Worm (Caenorhabditis elegans): Measurements from ENCODE around the gene F37C12.21.
A peak's percentile ranks its signal among the peaks of the same experiment; 100 is the strongest.

Gene F37C12.21

DNA sequence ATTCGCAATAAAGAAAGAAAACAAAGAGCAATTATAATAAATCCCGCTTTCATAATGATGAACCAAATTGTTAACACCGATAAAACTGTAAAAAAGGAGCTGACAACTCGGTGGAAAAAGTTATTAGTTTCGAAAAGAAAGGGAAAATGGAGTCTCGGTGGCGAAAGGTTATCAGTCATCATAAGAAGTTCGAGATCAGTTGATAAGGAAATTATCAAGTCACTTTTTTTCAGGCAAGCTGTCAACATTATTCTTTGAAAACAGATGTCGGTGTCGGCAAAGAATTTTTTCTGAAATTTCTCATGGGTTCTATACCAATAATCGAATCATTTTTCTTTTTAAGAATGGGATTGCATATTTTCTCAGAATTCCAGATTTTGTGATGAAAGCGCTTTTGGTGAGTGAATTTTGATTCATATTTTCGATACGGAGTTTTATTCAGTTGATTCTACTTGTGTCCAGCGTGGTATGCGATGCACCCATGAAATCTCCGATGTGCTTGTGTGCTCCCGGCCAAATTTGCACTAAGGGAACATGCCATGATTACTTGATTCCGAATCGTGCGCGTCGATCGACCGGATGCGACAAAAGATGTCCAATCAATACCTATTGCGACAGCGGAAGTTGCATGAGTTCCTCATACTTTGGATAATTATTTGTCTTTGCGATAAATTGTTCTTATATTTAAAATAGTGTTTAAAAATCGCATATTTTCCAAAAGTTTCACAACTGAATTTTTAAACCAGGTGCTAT is at the start of gene F37C12.21, which contains the start of gene F37C12.10:
F37C12.21 (plus strand) TSS at position 58 of the 753 bp plus-strand sequence.
F37C12.10 (minus strand) TSS at position 85 of the 753 bp plus-strand sequence.
- TF ChIP-seq nhr-102 (tag; optimal IDR thresholded peaks at IDR 0.05) (peak; percentile 7), mes-2 (tag; optimal IDR thresholded peaks at IDR 0.05; ENCODE audit: poor library complexity, severe bottlenecking) (peak; percentile 42), dve-1 (tag; optimal IDR thresholded peaks at IDR 0.05; ENCODE audit: insufficient read depth) (peak; percentile 50), daf-16 (GFP tag; optimal IDR thresholded peaks at IDR 0.05) (no peak), daf-16 (tag; optimal IDR thresholded peaks at IDR 0.05) (peak; percentile 81), Y48G9A.11 (GFP tag; IDR thresholded peaks at IDR 0.05) (no peak), hlh-30 (tag; optimal IDR thresholded peaks at IDR 0.05; ENCODE audit: insufficient read depth) (peak; percentile 13), php-3 (GFP tag; IDR thresholded peaks at IDR 0.05) (no peak), T20F7.1 (GFP tag; optimal IDR thresholded peaks at IDR 0.05) (no peak), sdz-12 (GFP tag; optimal IDR thresholded peaks at IDR 0.05) (no peak), zfp-3 (GFP tag; conservative IDR thresholded peaks at IDR 0.05) (no peak), lir-3 (tag; optimal IDR thresholded peaks at IDR 0.05) (no peak), lsy-2 (tag; optimal IDR thresholded peaks at IDR 0.05) (peak in 1 of 2 experiments; percentile 23), dmd-6 (GFP tag; IDR thresholded peaks at IDR 0.05) (peak; percentile 43), nhr-77 (tag; optimal IDR thresholded peaks at IDR 0.05) (peak; percentile 27), hlh-11 (tag; optimal IDR thresholded peaks at IDR 0.05) (peak; percentile 67), nhr-41 (GFP tag; IDR thresholded peaks at IDR 0.05) (peak; percentile 57; the same call in 1 of the 2 replicates), nhr-28 (tag; optimal IDR thresholded peaks at IDR 0.05) (peak; percentile 62), pqm-1 (tag; optimal IDR thresholded peaks at IDR 0.05) (peak; percentile 43), lin-38 (GFP tag; IDR thresholded peaks at IDR 0.05) (peak; percentile 41)

DNA sequence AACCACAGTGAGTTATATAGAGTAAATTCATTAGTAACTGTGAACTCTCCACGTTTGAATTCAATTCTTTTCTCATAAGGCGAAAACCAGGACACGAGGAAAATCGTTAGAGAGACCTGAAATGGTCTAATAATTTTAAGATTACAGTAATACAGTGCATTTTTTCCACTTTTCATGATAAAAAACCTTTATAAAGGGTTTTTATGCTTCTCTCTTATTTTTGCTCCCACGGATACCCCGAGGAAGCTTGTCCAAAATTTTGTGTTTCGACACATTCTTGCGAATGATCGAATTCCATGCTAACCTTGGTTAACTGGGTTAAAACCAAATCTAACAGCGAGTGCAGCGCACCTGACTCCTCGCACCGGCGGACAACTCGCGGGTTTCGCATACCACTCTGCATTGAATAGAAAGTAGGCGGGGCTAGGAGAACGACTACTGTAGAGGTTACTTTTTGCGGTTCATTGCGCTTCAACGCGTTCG is 47.9 kb upstream of the F37C12.21 start:
- TF ChIP-seq dpl-1 (GFP tag; optimal IDR thresholded peaks at IDR 0.05) (peak; percentile 12), F10B5.3 (tag; optimal IDR thresholded peaks at IDR 0.05) (peak; percentile 24), lsy-2 (tag; optimal IDR thresholded peaks at IDR 0.05) (peak in 1 of 2 experiments; percentile 56), nhr-42 (GFP tag; IDR thresholded peaks at IDR 0.05) (no peak), unc-62 (GFP tag; optimal IDR thresholded peaks at IDR 0.05 in 1 of 2) (no peak), unc-62 (tag; optimal IDR thresholded peaks at IDR 0.05) (no peak), T20F7.1 (GFP tag; optimal IDR thresholded peaks at IDR 0.05) (no peak), dve-1 (tag; optimal IDR thresholded peaks at IDR 0.05; ENCODE audit: insufficient read depth) (peak; percentile 28), ceh-62 (tag; optimal IDR thresholded peaks at IDR 0.05) (no peak), jun-1 (tag; optimal IDR thresholded peaks at IDR 0.05) (no peak), ama-1 (optimal IDR thresholded peaks at IDR 0.05) (peak; percentile 69), cey-2 (tag; optimal IDR thresholded peaks at IDR 0.05; ENCODE audit: borderline replicate concordance, insufficient read depth) (no peak), nhr-76 (tag; optimal IDR thresholded peaks at IDR 0.05) (no peak), arid-1 (GFP tag; conservative IDR thresholded peaks at IDR 0.05) (peak; percentile 53), F44E2.7 (GFP tag; IDR thresholded peaks at IDR 0.05) (no peak), aha-1 (tag) (peak; percentile 79), unc-130 (GFP tag; optimal IDR thresholded peaks at IDR 0.05) (peak; percentile 35), tra-1 (GFP tag; IDR thresholded peaks at IDR 0.05) (no peak), rbr-2 (tag; optimal IDR thresholded peaks at IDR 0.05) (no peak), daf-12 (tag; optimal IDR thresholded peaks at IDR 0.05) (no peak), nhr-41 (GFP tag; IDR thresholded peaks at IDR 0.05) (no peak), gei-8 (GFP tag; optimal IDR thresholded peaks at IDR 0.05) (no peak), F37D6.2 (tag; optimal IDR thresholded peaks at IDR 0.05) (no peak), mdt-29 (GFP tag; IDR thresholded peaks at IDR 0.05) (peak; percentile 80), ztf-7 (tag; optimal IDR thresholded peaks at IDR 0.05) (no peak), lim-7 (GFP tag; IDR thresholded peaks at IDR 0.05) (no peak; the same call in 1 of the 2 replicates), lin-39 (tag; optimal IDR thresholded peaks at IDR 0.05) (no peak), fos-1 (tag; optimal IDR thresholded peaks at IDR 0.05) (no peak), hlh-11 (tag; optimal IDR thresholded peaks at IDR 0.05) (peak; percentile 33), dmd-8 (GFP tag; IDR thresholded peaks at IDR 0.05) (peak; percentile 68; the same call in 1 of the 2 replicates), hlh-30 (tag; optimal IDR thresholded peaks at IDR 0.05; ENCODE audit: insufficient read depth) (peak; percentile 32), egl-43 (GFP tag; IDR thresholded peaks at IDR 0.05) (peak; percentile 60; the same call in 1 of the 2 replicates), mes-2 (tag; optimal IDR thresholded peaks at IDR 0.05; ENCODE audit: poor library complexity, severe bottlenecking) (peak; percentile 71), snpc-4 (tag; optimal IDR thresholded peaks at IDR 0.05) (peak; percentile 82), daf-19 (GFP tag; conservative IDR thresholded peaks at IDR 0.05) (0 out of 2 replicates have a peak, but pooled peaks have one; percentile 34)

Measured in whole organism, L4 larva.